Worm (Caenorhabditis elegans) whole organism, L1 larva: Measurements from ENCODE around the gene nmat-1.

Source experiments
- aly-2 ChIP-seq: fragments of 150-350 bp; optimal IDR thresholded peaks from 2 replicates; lab custom pipeline; 2014; ENCODE audit warnings: missing biosample characterization, missing genetic modification characterization
- blmp-1 ChIP-seq: fragments of 150-350 bp; optimal IDR thresholded peaks from 2 replicates; lab custom pipeline; 2014; ENCODE audit warnings: missing biosample characterization, missing genetic modification characterization
- lin-14 ChIP-seq: fragments of 200-800 bp; sonication (Bioruptor generic); optimal IDR thresholded peaks from 2 replicates; lab custom pipeline; 2018; ENCODE audit warnings: mild to moderate bottlenecking, missing genetic modification characterization, moderate library complexity, missing compliant biosample characterization
- lin-39 ChIP-seq: fragments of 150-350 bp; optimal IDR thresholded peaks from 2 replicates; lab custom pipeline; 2014; ENCODE audit warnings: missing biosample characterization, missing genetic modification reagents, missing genetic modification characterization
- mab-9 ChIP-seq: fragments of 200-800 bp; sonication (Bioruptor generic); IDR thresholded peaks from 2 replicates; pipeline ENCODE4 v1.3.6; 2022; ENCODE audit warnings: missing genetic modification reagents, missing genetic modification characterization, missing compliant biosample characterization
- nhr-19 ChIP-seq: fragments of 200-800 bp; sonication (Bioruptor generic); conservative IDR thresholded peaks from 2 replicates; pipeline ENCODE4 v1.3.6; 2022; ENCODE audit warnings: missing genetic modification characterization, missing compliant biosample characterization
- nhr-28 ChIP-seq: fragments of 150-350 bp; optimal IDR thresholded peaks from 2 replicates; lab custom pipeline; 2014; ENCODE audit warnings: missing biosample characterization, missing genetic modification characterization
- nhr-76 ChIP-seq: sonication (generic microtip); optimal IDR thresholded peaks from 2 replicates; lab custom pipeline; 2017; ENCODE audit warnings: missing biosample characterization, missing genetic modification characterization
- skn-1 ChIP-seq: fragments of 150-350 bp; optimal IDR thresholded peaks from 2 replicates; lab custom pipeline; 2014; ENCODE audit warnings: missing biosample characterization, missing genetic modification characterization
- snpc-4 ChIP-seq: fragments of 150-350 bp; optimal IDR thresholded peaks from 2 replicates; lab custom pipeline; 2014; ENCODE audit warnings: missing biosample characterization, missing genetic modification characterization
- sox-4 ChIP-seq: sonication (generic microtip); optimal IDR thresholded peaks from 2 replicates; lab custom pipeline; 2016; ENCODE audit warnings: missing genetic modification characterization, missing compliant biosample characterization
- tbx-2 ChIP-seq: sonication (generic microtip); optimal IDR thresholded peaks from 2 replicates; lab custom pipeline; 2016; ENCODE audit warnings: missing genetic modification characterization, missing compliant biosample characterization
- unc-62 ChIP-seq: fragments of 150-350 bp; optimal IDR thresholded peaks from 2 replicates; lab custom pipeline; 2014; ENCODE audit warnings: missing biosample characterization, missing genetic modification reagents, missing genetic modification characterization

ce11 chrX:12056973-12057372, 39.1 kb upstream of the nmat-1 start, which contains the start of gene B0198.3:
- TF ChIP-seq lin-39 (tag; lab: Kevin White, UChicago) = no peak
- TF ChIP-seq snpc-4 = no peak
- no peak for TF ChIP-seq unc-62 (GFP tag; lab: Kevin White, UChicago)
- TF ChIP-seq mab-9 (GFP tag; lab: Robert Waterston, UW) = no peak
- no peak for TF ChIP-seq lin-14 (GFP tag; lab: Kevin White, UChicago)
- no peak for TF ChIP-seq nhr-28 (tag; lab: Kevin White, UChicago)
- TF ChIP-seq tbx-2 (tag; lab: Kevin White, UChicago) = no peak
- TF ChIP-seq nhr-19 (GFP tag; lab: Robert Waterston, UW) = no peak
- TF ChIP-seq blmp-1 (tag; lab: Kevin White, UChicago) = no peak
- TF ChIP-seq nhr-76 (tag; lab: Kevin White, UChicago) = no peak
- no peak for TF ChIP-seq sox-4 (tag; lab: Kevin White, UChicago)
- no peak for TF ChIP-seq aly-2 (tag; lab: Kevin White, UChicago)
- TF ChIP-seq skn-1 (tag; lab: Kevin White, UChicago) = no peak
